Worm (Caenorhabditis elegans) whole organism, early embryonic: ENCODE measurements around the gene trpp-12.

Experiments used
- B0310.2 ChIP-seq: sonication (generic microtip); optimal IDR thresholded peaks from 2 replicates; lab custom pipeline; 2016; ENCODE audit warnings: mild to moderate bottlenecking, missing genetic modification characterization, missing compliant biosample characterization
- F13C5.2 ChIP-seq: sonication (generic microtip); optimal IDR thresholded peaks from 2 replicates; lab custom pipeline; 2017; ENCODE audit warnings: mild to moderate bottlenecking, missing genetic modification characterization, inconsistent platforms, missing compliant biosample characterization
- aly-1 ChIP-seq: sonication (generic microtip); optimal IDR thresholded peaks from 2 replicates; lab custom pipeline; 2016; ENCODE audit warnings: missing genetic modification characterization, missing compliant biosample characterization
- ama-1 ChIP-seq: fragments of 150-350 bp; optimal IDR thresholded peaks from 2 replicates; lab custom pipeline; 2014
- ceh-13 ChIP-seq: fragments of 200-800 bp; sonication (Bioruptor generic); optimal IDR thresholded peaks from 2 replicates; lab custom pipeline; 2018; ENCODE audit warnings: mild to moderate bottlenecking, missing genetic modification characterization, missing compliant biosample characterization
- ceh-36 ChIP-seq: sonication (generic microtip); optimal IDR thresholded peaks from 2 replicates; lab custom pipeline; 2016; ENCODE audit warnings: missing genetic modification characterization, inconsistent platforms, missing compliant biosample characterization
- ets-7 ChIP-seq: sonication (generic microtip); optimal IDR thresholded peaks from 2 replicates; lab custom pipeline; 2016; ENCODE audit warnings: missing genotype, missing genetic modification characterization, missing compliant biosample characterization
- flt-1 ChIP-seq: fragments of 200-800 bp; sonication (Bioruptor generic); IDR thresholded peaks from 2 replicates; pipeline ENCODE4 v1.3.6; 2022; ENCODE audit warnings: missing genetic modification characterization, missing compliant biosample characterization
- hmbx-1 ChIP-seq: sonication (generic microtip); optimal IDR thresholded peaks from 2 replicates; lab custom pipeline; 2016; ENCODE audit warnings: mild to moderate bottlenecking, missing genetic modification characterization, missing compliant biosample characterization
- hmg-4 ChIP-seq: fragments of 200-800 bp; sonication (Bioruptor generic); optimal IDR thresholded peaks from 2 replicates; lab custom pipeline; 2018; ENCODE audit warnings: mild to moderate bottlenecking, missing genetic modification characterization, missing compliant biosample characterization
- hnd-1 ChIP-seq: sonication (generic microtip); optimal IDR thresholded peaks from 2 replicates; lab custom pipeline; 2016; ENCODE audit warnings: missing genetic modification characterization, missing compliant biosample characterization
- pes-1 ChIP-seq: fragments of 200-800 bp; sonication (Bioruptor generic); IDR thresholded peaks from 2 replicates; pipeline ENCODE4 v1.3.6; 2022; ENCODE audit warnings: missing genetic modification reagents, missing genetic modification characterization, missing compliant biosample characterization
- scrt-1 ChIP-seq: fragments of 200-800 bp; sonication (Bioruptor generic); IDR thresholded peaks from 2 replicates; pipeline ENCODE4 v1.3.6; 2022; ENCODE audit warnings: missing genetic modification characterization, missing compliant biosample characterization
- sea-1 ChIP-seq: fragments of 200-800 bp; sonication (Bioruptor generic); conservative IDR thresholded peaks from 2 replicates; pipeline ENCODE4 v1.3.6; 2022; ENCODE audit warnings: missing genetic modification characterization, missing compliant biosample characterization
- tbx-11 ChIP-seq: fragments of 200-800 bp; sonication (Bioruptor generic); IDR thresholded peaks from 2 replicates; pipeline ENCODE4 v1.3.6; 2022; ENCODE audit warnings: missing genetic modification characterization, missing compliant biosample characterization
- tbx-37 ChIP-seq: fragments of 200-800 bp; sonication (Bioruptor generic); conservative IDR thresholded peaks from 2 replicates; pipeline ENCODE4 v1.3.6; 2022; ENCODE audit warnings: missing genetic modification reagents, missing genetic modification characterization, missing compliant biosample characterization
- tra-4 ChIP-seq: sonication (generic microtip); optimal IDR thresholded peaks from 2 replicates; lab custom pipeline; 2017; ENCODE audit warnings: missing genetic modification characterization, missing compliant biosample characterization

Gene trpp-12

ce11 chrX:2435353-2435752, 25.9 kb downstream of the trpp-12 start:
- TF ChIP-seq ceh-13, result no peak
- no peak for TF ChIP-seq hmg-4 (GFP tag; lab: Kevin White, UChicago)
- no peak for TF ChIP-seq flt-1 (GFP tag; lab: Robert Waterston, UW)
- no peak for TF ChIP-seq ama-1 (lab: Kevin White, UChicago)
- TF ChIP-seq tra-4 (tag; lab: Kevin White, UChicago), result no peak
- TF ChIP-seq ceh-36 (tag; lab: Kevin White, UChicago), result no peak
- no peak for TF ChIP-seq pes-1 (GFP tag; lab: Robert Waterston, UW)
- TF ChIP-seq aly-1 (tag; lab: Kevin White, UChicago), result no peak
- no peak for TF ChIP-seq hnd-1 (tag; lab: Kevin White, UChicago)
- TF ChIP-seq sea-1 (GFP tag; lab: Robert Waterston, UW), result no peak
- no peak for TF ChIP-seq scrt-1 (GFP tag; lab: Robert Waterston, UW)
- TF ChIP-seq F13C5.2, result no peak
- TF ChIP-seq B0310.2 (tag; lab: Kevin White, UChicago), result no peak
- no peak for TF ChIP-seq hmbx-1 (tag; lab: Kevin White, UChicago)

DNA sequence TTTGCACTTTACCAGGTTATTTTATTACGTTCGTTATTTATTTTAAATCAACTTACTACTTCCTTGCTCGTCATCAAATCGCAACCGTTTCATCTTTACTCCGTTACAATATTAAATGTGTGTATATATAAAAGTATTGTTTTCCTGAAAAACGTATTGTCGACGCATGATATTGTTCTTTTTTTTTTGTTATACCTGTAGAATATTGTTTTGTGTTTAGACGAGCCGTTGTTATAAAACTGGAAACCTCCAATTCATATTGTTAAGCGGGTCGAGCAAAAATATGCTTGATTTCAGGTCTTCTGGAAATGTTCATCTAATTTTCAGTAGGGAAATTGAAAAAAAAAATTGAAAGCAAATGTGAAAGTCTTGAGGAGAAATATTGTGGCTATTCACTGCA, 29.4 kb downstream of the trpp-12 start, which contains the start of gene gid-2:
gid-2 (minus strand) TSS at position 101 of the 400 bp plus-strand sequence.
- TF ChIP-seq ets-7 (no peak), ama-1 (lab: Kevin White, UChicago) (no peak), hmg-4 (GFP tag; lab: Kevin White, UChicago) (no peak), hmbx-1 (tag; lab: Kevin White, UChicago) (no peak), hnd-1 (tag; lab: Kevin White, UChicago) (no peak), F13C5.2 (no peak), tra-4 (tag; lab: Kevin White, UChicago) (no peak), sea-1 (GFP tag; lab: Robert Waterston, UW) (no peak), B0310.2 (tag; lab: Kevin White, UChicago) (no peak), tbx-11 (GFP tag; lab: Robert Waterston, UW) (no peak)

DNA sequence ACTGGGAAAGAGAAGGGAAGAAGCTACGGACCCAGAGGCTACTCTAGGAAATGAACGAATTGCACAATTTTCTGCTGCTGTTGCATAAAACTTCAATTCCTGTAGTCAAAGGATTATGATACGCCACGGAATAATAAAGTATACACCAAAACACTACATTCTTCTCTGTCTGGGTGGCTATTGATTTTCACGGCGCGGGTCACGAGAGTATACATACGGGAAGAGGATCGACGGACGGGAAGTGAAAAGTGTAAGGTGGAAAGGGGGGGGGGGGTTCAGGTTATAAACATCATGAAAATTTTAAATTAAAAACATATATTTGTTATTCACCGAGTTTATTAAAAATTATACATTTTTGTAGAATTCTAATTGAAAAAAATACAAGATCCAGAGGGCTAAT, 29.8 kb downstream of the trpp-12 start:
- no peak for TF ChIP-seq sea-1 (GFP tag; lab: Robert Waterston, UW)
- TF ChIP-seq B0310.2 (tag; lab: Kevin White, UChicago), result no peak
- no peak for TF ChIP-seq hmbx-1 (tag; lab: Kevin White, UChicago)
- TF ChIP-seq ama-1 (lab: Kevin White, UChicago), result no peak
- TF ChIP-seq ceh-36 (tag; lab: Kevin White, UChicago), result no peak
- TF ChIP-seq aly-1 (tag; lab: Kevin White, UChicago), result no peak
- TF ChIP-seq tra-4 (tag; lab: Kevin White, UChicago), result no peak
- no peak for TF ChIP-seq ets-7
- TF ChIP-seq tbx-37 (GFP tag; lab: Robert Waterston, UW), result no peak
- no peak for TF ChIP-seq hmg-4 (GFP tag; lab: Kevin White, UChicago)
- no peak for TF ChIP-seq ceh-13

DNA sequence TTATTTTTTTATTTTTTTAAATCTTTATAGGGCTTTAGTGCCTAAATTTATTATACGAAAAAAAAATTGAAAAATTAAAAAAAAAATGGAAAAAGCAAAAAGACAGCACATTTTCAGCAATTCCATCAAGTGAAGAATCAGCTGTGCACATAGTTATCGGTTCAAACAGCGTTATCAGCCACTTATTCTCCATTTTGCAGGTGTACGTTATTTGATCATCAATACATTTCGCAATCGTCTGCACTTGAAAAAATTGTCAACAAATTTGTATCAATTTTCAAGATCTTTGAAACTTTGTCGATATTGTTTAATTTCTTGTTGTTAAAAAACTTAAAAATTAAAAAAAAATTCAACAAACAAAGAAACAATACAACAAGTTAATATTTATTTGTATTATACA, 30.2 kb downstream of the trpp-12 start:
- TF ChIP-seq scrt-1 (GFP tag; lab: Robert Waterston, UW) (no peak), ceh-13 (no peak)

ce11 chrX:2441163-2441562, 31.7 kb downstream of the trpp-12 start:
- TF ChIP-seq hmg-4 (GFP tag; lab: Kevin White, UChicago), result no peak

- TF ChIP-seq hmg-4 (GFP tag; lab: Kevin White, UChicago), result no peak
- TF ChIP-seq scrt-1 (GFP tag; lab: Robert Waterston, UW), result no peak
- TF ChIP-seq pes-1 (GFP tag; lab: Robert Waterston, UW), result no peak
- no peak for TF ChIP-seq ceh-13
- TF ChIP-seq tbx-37 (GFP tag; lab: Robert Waterston, UW), result no peak
- no peak for TF ChIP-seq tbx-11 (GFP tag; lab: Robert Waterston, UW)
- no peak for TF ChIP-seq ama-1 (lab: Kevin White, UChicago)
- TF ChIP-seq B0310.2 (tag; lab: Kevin White, UChicago), result no peak
- TF ChIP-seq ceh-36 (tag; lab: Kevin White, UChicago), result no peak
- TF ChIP-seq tra-4 (tag; lab: Kevin White, UChicago), result no peak
- no peak for TF ChIP-seq hnd-1 (tag; lab: Kevin White, UChicago)
Measured at ce11 chrX:2443304-2443703, 33.8 kb downstream of the trpp-12 start, which contains the start of gene T07D1.3. Gene T07D1.3 (minus strand): TSS chrX:2443404.

DNA sequence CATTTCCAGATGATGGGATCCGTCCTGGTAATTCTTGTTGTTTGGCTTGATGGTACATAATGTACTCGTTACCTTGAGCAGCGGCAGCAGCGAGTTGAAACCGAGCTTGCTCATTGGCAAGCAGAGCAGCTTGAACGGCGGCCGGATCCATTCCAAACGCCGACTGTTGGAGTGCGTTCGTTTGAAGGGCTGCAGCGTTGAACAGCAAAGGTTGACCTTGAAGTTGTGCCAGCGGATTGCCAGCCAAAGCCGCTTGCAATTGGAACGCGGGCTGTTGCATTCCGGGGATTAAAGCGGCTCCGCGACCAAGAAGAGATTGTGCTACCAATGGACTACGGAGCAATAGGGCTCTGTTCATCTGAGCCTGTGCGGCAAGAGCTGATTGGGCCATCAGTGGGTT, 36.7 kb downstream of the trpp-12 start:
- no peak for TF ChIP-seq hnd-1 (tag; lab: Kevin White, UChicago)
- no peak for TF ChIP-seq scrt-1 (GFP tag; lab: Robert Waterston, UW)
- TF ChIP-seq flt-1 (GFP tag; lab: Robert Waterston, UW), result no peak
- no peak for TF ChIP-seq aly-1 (tag; lab: Kevin White, UChicago)
- TF ChIP-seq hmbx-1 (tag; lab: Kevin White, UChicago), result no peak
- TF ChIP-seq ceh-36 (tag; lab: Kevin White, UChicago), result no peak
- no peak for TF ChIP-seq tra-4 (tag; lab: Kevin White, UChicago)
- TF ChIP-seq F13C5.2, result no peak

- no peak for TF ChIP-seq ceh-36 (tag; lab: Kevin White, UChicago)
- peak; percentile 10 for TF ChIP-seq B0310.2 (tag; lab: Kevin White, UChicago)
Measured at ce11 chrX:2447214-2447613, 37.7 kb downstream of the trpp-12 start.

DNA sequence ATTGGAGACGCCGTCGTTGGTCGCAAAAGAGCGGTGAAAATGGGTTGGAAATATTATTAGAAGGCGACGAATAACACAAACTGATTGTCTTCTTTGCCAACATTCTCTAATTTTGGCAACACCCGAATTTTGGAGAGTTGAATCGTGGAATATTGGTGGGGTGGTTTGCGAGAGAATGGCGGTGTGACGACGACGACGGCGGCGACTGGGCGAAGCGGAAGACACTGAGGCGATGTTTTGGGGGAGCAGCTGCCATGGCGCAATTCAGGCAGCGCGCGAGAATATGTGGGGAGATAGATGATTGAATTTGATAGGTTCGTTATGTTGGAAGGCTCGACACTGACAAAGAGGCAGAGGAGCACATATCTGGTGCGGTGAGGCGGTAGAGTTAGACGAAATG, 41.5 kb downstream of the trpp-12 start:
- TF ChIP-seq flt-1 (GFP tag; lab: Robert Waterston, UW) (no peak), hmg-4 (GFP tag; lab: Kevin White, UChicago) (no peak), tbx-11 (GFP tag; lab: Robert Waterston, UW) (no peak), aly-1 (tag; lab: Kevin White, UChicago) (no peak), scrt-1 (GFP tag; lab: Robert Waterston, UW) (no peak), ceh-36 (tag; lab: Kevin White, UChicago) (no peak)
